Worm (Caenorhabditis elegans): ENCODE data around the gene exos-9.

exos-9 gene

ce11 chrIII:7197973-7198372, at the start of gene exos-9:
Gene exos-9, minus strand, starts transcription at chrIII:7198073.
- TF ChIP-seq lin-54 (GFP tag; optimal IDR thresholded peaks at IDR 0.05) (peak; percentile 2), B0019.2 (GFP tag; conservative IDR thresholded peaks at IDR 0.05) (no peak), sea-2 (GFP tag; IDR thresholded peaks at IDR 0.05) (no peak), snpc-4 (GFP tag; optimal IDR thresholded peaks at IDR 0.05) (no peak), snpc-4 (tag; optimal IDR thresholded peaks at IDR 0.05) (peak in 1 of 4 experiments; percentile 19)

ce11 chrIII:7246389-7246788, 48.5 kb upstream of the exos-9 start:
- no peak for TF ChIP-seq ceh-40 (GFP tag; IDR thresholded peaks at IDR 0.05)
- no peak for TF ChIP-seq B0336.3 (GFP tag; IDR thresholded peaks at IDR 0.05)
- TF ChIP-seq F37B4.10 (GFP tag; IDR thresholded peaks at IDR 0.05): no peak
- TF ChIP-seq snpc-4 (GFP tag; optimal IDR thresholded peaks at IDR 0.05): no peak
- no peak for TF ChIP-seq snpc-4 (tag; optimal IDR thresholded peaks at IDR 0.05)
- TF ChIP-seq chd-7 (tag; optimal IDR thresholded peaks at IDR 0.05): no peak
- no peak for TF ChIP-seq zfh-2 (GFP tag; conservative IDR thresholded peaks at IDR 0.05)

- TF ChIP-seq lag-1 (GFP tag; IDR thresholded peaks at IDR 0.05): no peak
- no peak for TF ChIP-seq bed-2 (GFP tag; IDR thresholded peaks at IDR 0.05)
- TF ChIP-seq lir-1 (GFP tag; conservative IDR thresholded peaks at IDR 0.05): no peak
- no peak for TF ChIP-seq nhr-27 (tag; optimal IDR thresholded peaks at IDR 0.05)
- no peak for TF ChIP-seq nfya-1 (tag; optimal IDR thresholded peaks at IDR 0.05; ENCODE audit: borderline replicate concordance, insufficient read depth)
- TF ChIP-seq B0336.3 (GFP tag; IDR thresholded peaks at IDR 0.05): no peak
- no peak for TF ChIP-seq let-607 (tag; optimal IDR thresholded peaks at IDR 0.05)
- no peak for TF ChIP-seq lin-40 (tag; optimal IDR thresholded peaks at IDR 0.05)
- no peak for TF ChIP-seq ceh-79 (tag; optimal IDR thresholded peaks at IDR 0.05)
Measured at ce11 chrIII:7242988-7243387, 45.1 kb upstream of the exos-9 start, which contains the start of gene osm-10. Gene osm-10, plus strand, starts transcription at chrIII:7243280.

- TF ChIP-seq lin-35 (GFP tag; optimal IDR thresholded peaks at IDR 0.05): no peak
- no peak for TF ChIP-seq F22D6.2 (tag; optimal IDR thresholded peaks at IDR 0.05)
- TF ChIP-seq hrde-1 (tag; optimal IDR thresholded peaks at IDR 0.05; ENCODE audit: borderline replicate concordance): no peak
- no peak for TF ChIP-seq rec-8 (tag; optimal IDR thresholded peaks at IDR 0.05)
- no peak for TF ChIP-seq nfya-1 (tag; optimal IDR thresholded peaks at IDR 0.05; ENCODE audit: borderline replicate concordance, insufficient read depth)
- TF ChIP-seq egl-44 (GFP tag; IDR thresholded peaks at IDR 0.05): no peak
- TF ChIP-seq zim-3 (tag; optimal IDR thresholded peaks at IDR 0.05): no peak
- no peak for TF ChIP-seq C17E4.6 (GFP tag; IDR thresholded peaks at IDR 0.05)
- no peak for TF ChIP-seq ztf-25 (GFP tag; IDR thresholded peaks at IDR 0.05)
- TF ChIP-seq nhr-120 (GFP tag; IDR thresholded peaks at IDR 0.05): no peak
- TF ChIP-seq zfh-2 (GFP tag; conservative IDR thresholded peaks at IDR 0.05): no peak
- TF ChIP-seq pbrm-1 (GFP tag; IDR thresholded peaks at IDR 0.05): no peak
- TF ChIP-seq K11D2.4 (GFP tag; IDR thresholded peaks at IDR 0.05): no peak
- no peak for TF ChIP-seq sdz-38 (tag; optimal IDR thresholded peaks at IDR 0.05)
- no peak for TF ChIP-seq hsf-1 (GFP tag; IDR thresholded peaks at IDR 0.05)
- TF ChIP-seq Y95B8A.8 (GFP tag; IDR thresholded peaks at IDR 0.05): no peak
- no peak for TF ChIP-seq ceh-27 (GFP tag; optimal IDR thresholded peaks at IDR 0.05)
- TF ChIP-seq pha-4 (tag; optimal IDR thresholded peaks at IDR 0.05): no peak
- TF ChIP-seq Y56A3A.18 (GFP tag; IDR thresholded peaks at IDR 0.05): no peak
Measured at ce11 chrIII:7241065-7241464, 43.2 kb upstream of the exos-9 start, which contains the start of gene ztf-31. Gene ztf-31, plus strand, starts transcription at chrIII:7241365.
